Worm (Caenorhabditis elegans) whole organism, midembryonic: Measurements from ENCODE around the gene spr-3.

Experiments
- cog-1 ChIP-seq: sonication (generic microtip); optimal IDR thresholded peaks from 2 replicates; lab custom pipeline; 2016; ENCODE audit warnings: missing genetic modification characterization, missing compliant biosample characterization
- flt-1 ChIP-seq: fragments of 200-800 bp; sonication (Bioruptor generic); IDR thresholded peaks from 2 replicates; pipeline ENCODE4 v1.3.6; 2022; ENCODE audit warnings: missing genetic modification characterization, missing compliant biosample characterization
- tab-1 ChIP-seq: fragments of 200-800 bp; sonication (Bioruptor generic); IDR thresholded peaks from 2 replicates; pipeline ENCODE4 v1.3.6; 2022; ENCODE audit warnings: missing genetic modification characterization, missing compliant biosample characterization

- TF ChIP-seq tab-1 (no peak), flt-1 (no peak), cog-1 (tag; lab: Kevin White, UChicago) (no peak)
These were observed 25.0 kb upstream of the spr-3 start, which contains the start of gene ncr-1 for ce11 chrX:4488807-4489336.
